Fruit fly (Drosophila melanogaster): ENCODE measurements around the gene GATAd.

GATAd gene

dm6 chr2L:10334854-10335277 lies 1.3 kb downstream of the GATAd start (continued):
- TF ChIP-seq crol (GFP tag; IDR thresholded peaks at IDR 0.05) (no peak), GATAe (GFP tag; conservative IDR thresholded peaks at IDR 0.05) (peak; percentile 93), CG1603 (tag; optimal IDR thresholded peaks at IDR 0.05) (peak; percentile 81), Hr3 (GFP tag; optimal IDR thresholded peaks at IDR 0.05) (peak; percentile 6), nerfin-2 (GFP tag; IDR thresholded peaks at IDR 0.05; ENCODE audit: partially characterized antibody) (no peak), wek (GFP tag; optimal IDR thresholded peaks at IDR 0.05) (peak; percentile 80), Elba2 (GFP tag; optimal IDR thresholded peaks at IDR 0.05) (no peak), CG17568 (GFP tag; optimal IDR thresholded peaks at IDR 0.05) (peak; percentile 72), Mrtf (GFP tag; IDR thresholded peaks at IDR 0.05) (no peak), aop (GFP tag; IDR thresholded peaks at IDR 0.05) (no peak), pros (GFP tag; optimal IDR thresholded peaks at IDR 0.05) (peak; percentile 74), Sry-δ (GFP tag; optimal IDR thresholded peaks at IDR 0.05) (peak; percentile 54), gfzf (GFP tag; optimal IDR thresholded peaks at IDR 0.05) (peak; percentile 34), fru (optimal IDR thresholded peaks at IDR 0.05) (no peak), dm (GFP tag; optimal IDR thresholded peaks at IDR 0.05) (peak; percentile 50), fd3F (GFP tag; optimal IDR thresholded peaks at IDR 0.05) (peak; percentile 24), gcm (GFP tag; optimal IDR thresholded peaks at IDR 0.05) (peak; percentile 34), CG14050 (GFP tag; IDR thresholded peaks at IDR 0.05) (no peak), CG14860 (GFP tag; IDR thresholded peaks at IDR 0.05; ENCODE audit: partially characterized antibody) (no peak), YL-1 (GFP tag; optimal IDR thresholded peaks at IDR 0.05) (peak; percentile 88), Usf (GFP tag; optimal IDR thresholded peaks at IDR 0.05) (no peak), chif (GFP tag; optimal IDR thresholded peaks at IDR 0.05) (peak in 1 of 2 experiments; percentile 41), ewg (GFP tag; optimal IDR thresholded peaks at IDR 0.05) (peak; percentile 26), CG31365 (tag; optimal IDR thresholded peaks at IDR 0.05) (no peak), btn (GFP tag; optimal IDR thresholded peaks at IDR 0.05) (peak; percentile 5), CG13624 (GFP tag; optimal IDR thresholded peaks at IDR 0.05) (peak; percentile 68), CG11093 (GFP tag; IDR thresholded peaks at IDR 0.05) (no peak), exex (tag; optimal IDR thresholded peaks at IDR 0.05) (peak; percentile 97), Hmx (GFP tag; optimal IDR thresholded peaks at IDR 0.05) (no peak), CG9727 (GFP tag; optimal IDR thresholded peaks at IDR 0.05) (peak; percentile 57), CG6791 (GFP tag; IDR thresholded peaks at IDR 0.05; ENCODE audit: partially characterized antibody) (no peak; the same call in 2 of the 3 replicates), CG9215 (GFP tag; IDR thresholded peaks at IDR 0.05) (no peak), klu (GFP tag; IDR thresholded peaks at IDR 0.05) (no peak), zf30C (GFP tag; optimal IDR thresholded peaks at IDR 0.05) (no peak), CG8290 (GFP tag; optimal IDR thresholded peaks at IDR 0.05) (peak; percentile 2), CG8290 (tag; optimal IDR thresholded peaks at IDR 0.05) (peak; percentile 75 to 91), CG4707 (GFP tag; optimal IDR thresholded peaks at IDR 0.05) (peak; percentile 65), Asciz (GFP tag; optimal IDR thresholded peaks at IDR 0.05) (peak; percentile 69), CG4360 (GFP tag; IDR thresholded peaks at IDR 0.05) (no peak), BtbVII (GFP tag; optimal IDR thresholded peaks at IDR 0.05) (peak; percentile 71), CG8089 (GFP tag; optimal IDR thresholded peaks at IDR 0.05) (peak; percentile 55), CG2202 (tag; optimal IDR thresholded peaks at IDR 0.05) (peak; percentile 35), Hey (tag; optimal IDR thresholded peaks at IDR 0.05) (no peak), tap (tag; optimal IDR thresholded peaks at IDR 0.05) (peak; percentile 34), Blimp-1 (GFP tag; optimal IDR thresholded peaks at IDR 0.05) (no peak), Gsc (GFP tag; IDR thresholded peaks at IDR 0.05) (no peak), CG31388 (GFP tag; optimal IDR thresholded peaks at IDR 0.05) (no peak), CG3163 (GFP tag; optimal IDR thresholded peaks at IDR 0.05) (peak; percentile 63), CG34422 (GFP tag; IDR thresholded peaks at IDR 0.05) (peak; percentile 54; the same call in 2 of the 3 replicates), stc (GFP tag; IDR thresholded peaks at IDR 0.05) (peak; percentile 71), dati (GFP tag; IDR thresholded peaks at IDR 0.05) (no peak), unpg (GFP tag; optimal IDR thresholded peaks at IDR 0.05) (peak; percentile 57)

Measured in whole organism, embryonic.